Fruit fly (Drosophila melanogaster) whole organism, embryonic: ENCODE measurements around the gene Sptz.

Source experiments
- CG10274 ChIP-seq: fragments of 200-800 bp; sonication (Bioruptor generic); optimal IDR thresholded peaks from 3 replicates; lab custom pipeline; 2017; ENCODE audit warnings: missing biosample characterization, mild to moderate bottlenecking, missing genetic modification characterization
- CG10543 ChIP-seq: fragments of 200-800 bp; sonication (Bioruptor generic); optimal IDR thresholded peaks from 3 replicates; lab custom pipeline; 2017; ENCODE audit warnings: missing biosample characterization, mild to moderate bottlenecking, missing genetic modification characterization, moderate library complexity
- CG10979 ChIP-seq: fragments of 200-800 bp; sonication (Bioruptor generic); optimal IDR thresholded peaks from 2 replicates; lab custom pipeline; 2018; ENCODE audit warnings: missing biosample characterization, mild to moderate bottlenecking, missing genetic modification characterization, moderate library complexity
- CG11504 ChIP-seq: fragments of 200-800 bp; sonication (Bioruptor generic); optimal IDR thresholded peaks from 3 replicates; lab custom pipeline; 2019; ENCODE audit warnings: missing biosample characterization, mild to moderate bottlenecking, missing genetic modification characterization, moderate library complexity
- CG12219 ChIP-seq: fragments of 200-800 bp; sonication (Bioruptor generic); optimal IDR thresholded peaks from 3 replicates; lab custom pipeline; 2018; ENCODE audit warnings: missing biosample characterization, mild to moderate bottlenecking, missing genetic modification characterization
- CG13624 ChIP-seq: fragments of 200-800 bp; sonication (Bioruptor generic); optimal IDR thresholded peaks from 2 replicates; lab custom pipeline; 2016; ENCODE audit warnings: missing biosample characterization, missing genetic modification characterization
- CG1832 ChIP-seq: fragments of 200-800 bp; sonication (Bioruptor generic); optimal IDR thresholded peaks from 2 replicates; lab custom pipeline; 2017; ENCODE audit warnings: missing biosample characterization, mild to moderate bottlenecking, missing genetic modification characterization, inconsistent platforms
- CG2202 ChIP-seq: fragments of 200-800 bp; sonication (Bioruptor generic); optimal IDR thresholded peaks from 2 replicates; lab custom pipeline; 2018; ENCODE audit warnings: missing biosample characterization, mild to moderate bottlenecking, missing genetic modification characterization
- CG2889 ChIP-seq: fragments of 200-800 bp; sonication (Bioruptor generic); IDR thresholded peaks from 3 replicates; pipeline ENCODE4 v1.3.6; 2022; ENCODE audit warnings: missing biosample characterization, missing genetic modification characterization
- CG31224 ChIP-seq: fragments of 200-800 bp; sonication (Bioruptor generic); IDR thresholded peaks from 2 replicates; pipeline ENCODE4 v1.3.6; 2022; ENCODE audit warnings: missing biosample characterization, missing genetic modification characterization
- CG31365 ChIP-seq: fragments of 200-800 bp; sonication (Bioruptor generic); optimal IDR thresholded peaks from 2 replicates; lab custom pipeline; 2018; ENCODE audit warnings: missing biosample characterization, mild to moderate bottlenecking, missing genetic modification characterization
- CG34224 ChIP-seq: fragments of 200-800 bp; sonication (Bioruptor generic); IDR thresholded peaks from 3 replicates; pipeline ENCODE4 v1.3.6; 2022; ENCODE audit warnings: missing biosample characterization, missing genetic modification characterization; ENCODE audit not compliant: partially characterized antibody
- CG6254 ChIP-seq: fragments of 200-800 bp; sonication (Bioruptor generic); optimal IDR thresholded peaks from 3 replicates; lab custom pipeline; 2017; ENCODE audit warnings: mild to moderate bottlenecking, missing biosample characterization, missing genetic modification reagents, missing genetic modification characterization
- CG7839 ChIP-seq: fragments of 200-800 bp; sonication (Bioruptor generic); optimal IDR thresholded peaks from 3 replicates; lab custom pipeline; 2018; ENCODE audit warnings: missing biosample characterization, mild to moderate bottlenecking, missing genetic modification characterization, moderate library complexity
- CG7928 ChIP-seq: fragments of 200-800 bp; sonication (Bioruptor generic); optimal IDR thresholded peaks from 2 replicates; lab custom pipeline; 2017; ENCODE audit warnings: missing biosample characterization, mild to moderate bottlenecking, missing genetic modification characterization
- CkIIα-i1 ChIP-seq: fragments of 200-800 bp; sonication (Bioruptor generic); IDR thresholded peaks from 2 replicates; pipeline ENCODE4 v1.3.6; 2022; ENCODE audit warnings: missing biosample characterization, missing genetic modification characterization
- D19B ChIP-seq: fragments of 200-800 bp; sonication (Bioruptor generic); optimal IDR thresholded peaks from 2 replicates; lab custom pipeline; 2017; ENCODE audit warnings: missing biosample characterization, mild to moderate bottlenecking, missing genetic modification characterization
- Deaf1 ChIP-seq: fragments of 200-800 bp; optimal IDR thresholded peaks from 3 replicates; lab custom pipeline; 2019; ENCODE audit warnings: missing biosample characterization, mild to moderate bottlenecking, missing genetic modification characterization, moderate library complexity
- GATAe ChIP-seq: fragments of 200-800 bp; sonication (Bioruptor generic); conservative IDR thresholded peaks from 2 replicates; pipeline ENCODE4 v1.3.6; 2022; ENCODE audit warnings: missing biosample characterization, missing genetic modification characterization
- Mes4 ChIP-seq: fragments of 200-800 bp; sonication (Bioruptor generic); optimal IDR thresholded peaks from 2 replicates; lab custom pipeline; 2016; ENCODE audit warnings: missing biosample characterization, missing genetic modification characterization
- Myb ChIP-seq: fragments of 200-800 bp; sonication (Bioruptor generic); optimal IDR thresholded peaks from 2 replicates; lab custom pipeline; 2016; ENCODE audit warnings: missing biosample characterization, missing genetic modification characterization
- Neu2 ChIP-seq: fragments of 200-800 bp; sonication (Bioruptor generic); optimal IDR thresholded peaks from 3 replicates; lab custom pipeline; 2016; ENCODE audit warnings: missing biosample characterization, missing genetic modification characterization, borderline replicate concordance
- Ptx1 ChIP-seq: fragments of 200-800 bp; sonication (Bioruptor generic); IDR thresholded peaks from 2 replicates; pipeline ENCODE4 v1.3.6; 2022; ENCODE audit warnings: missing biosample characterization, missing genetic modification characterization
- Scr ChIP-seq: fragments of 200-800 bp; sonication (Bioruptor generic); IDR thresholded peaks from 2 replicates; pipeline ENCODE4 v1.3.6; 2022; ENCODE audit warnings: missing biosample characterization, missing genetic modification characterization; ENCODE audit not compliant: partially characterized antibody
- ase ChIP-seq: fragments of 200-800 bp; sonication (Bioruptor generic); IDR thresholded peaks from 3 replicates; pipeline ENCODE4 v1.3.6; 2022; ENCODE audit warnings: missing biosample characterization, missing genetic modification characterization
- chinmo ChIP-seq: fragments of 200-800 bp; sonication (Bioruptor generic); IDR thresholded peaks from 4 replicates; pipeline ENCODE4 v1.3.6; 2022; ENCODE audit warnings: missing biosample characterization, missing genetic modification characterization; ENCODE audit not compliant: partially characterized antibody
- dimm ChIP-seq: fragments of 200-800 bp; sonication (Bioruptor generic); IDR thresholded peaks from 2 replicates; pipeline ENCODE4 v1.3.6; 2022; ENCODE audit warnings: missing biosample characterization, missing genetic modification characterization
- disco-r ChIP-seq: fragments of 200-800 bp; sonication (Bioruptor generic); optimal IDR thresholded peaks from 2 replicates; lab custom pipeline; 2016; ENCODE audit warnings: missing biosample characterization, missing genetic modification characterization
- ems ChIP-seq: fragments of 200-800 bp; sonication (Bioruptor generic); optimal IDR thresholded peaks from 3 replicates; lab custom pipeline; 2016; ENCODE audit warnings: missing biosample characterization, missing genetic modification characterization
- grn ChIP-seq: fragments of 200-800 bp; sonication (Bioruptor generic); optimal IDR thresholded peaks from 3 replicates; lab custom pipeline; 2017; ENCODE audit warnings: missing biosample characterization, missing genetic modification characterization
- gsb-n ChIP-seq: fragments of 200-800 bp; sonication (Bioruptor generic); optimal IDR thresholded peaks from 3 replicates; lab custom pipeline; 2018; ENCODE audit warnings: missing biosample characterization, mild to moderate bottlenecking, missing genetic modification characterization
- inv ChIP-seq: fragments of 200-800 bp; sonication (Bioruptor generic); IDR thresholded peaks from 2 replicates; pipeline ENCODE4 v1.3.6; 2022; ENCODE audit warnings: missing biosample characterization, missing genetic modification characterization; ENCODE audit not compliant: partially characterized antibody
- knrl ChIP-seq: fragments of 200-800 bp; sonication (Bioruptor generic); IDR thresholded peaks from 3 replicates; pipeline ENCODE4 v1.3.6; 2022; ENCODE audit warnings: missing biosample characterization, missing genetic modification characterization; ENCODE audit not compliant: partially characterized antibody
- lilli ChIP-seq: fragments of 200-800 bp; sonication (Bioruptor generic); optimal IDR thresholded peaks from 3 replicates; lab custom pipeline; 2016; ENCODE audit warnings: missing biosample characterization, missing genetic modification characterization
- nom ChIP-seq: fragments of 200-800 bp; sonication (Bioruptor generic); optimal IDR thresholded peaks from 2 replicates; lab custom pipeline; 2017; ENCODE audit warnings: missing biosample characterization, missing genetic modification characterization, mild to moderate bottlenecking, moderate library complexity, missing genetic modification reagents
- pb ChIP-seq: fragments of 200-800 bp; sonication (Bioruptor generic); optimal IDR thresholded peaks from 3 replicates; lab custom pipeline; 2016; ENCODE audit warnings: missing biosample characterization, missing genetic modification characterization
- scrt ChIP-seq: fragments of 200-800 bp; sonication (Bioruptor generic); optimal IDR thresholded peaks from 2 replicates; lab custom pipeline; 2018; ENCODE audit warnings: missing biosample characterization, mild to moderate bottlenecking, missing genetic modification characterization, moderate library complexity
- sd ChIP-seq: fragments of 200-800 bp; sonication (Bioruptor generic); optimal IDR thresholded peaks from 3 replicates; lab custom pipeline; 2018; ENCODE audit warnings: missing biosample characterization, mild to moderate bottlenecking, missing genetic modification characterization, moderate library complexity
- sens ChIP-seq: fragments of 200-800 bp; sonication (Bioruptor generic); peaks from one replicate; lab custom pipeline; 2016; ENCODE audit warnings: missing biosample characterization, missing genetic modification characterization
- shn ChIP-seq: fragments of 200-800 bp; sonication (Bioruptor generic); optimal IDR thresholded peaks from 3 replicates; lab custom pipeline; 2016; ENCODE audit warnings: missing biosample characterization, missing genetic modification characterization
- tgo ChIP-seq: fragments of 200-800 bp; sonication (Bioruptor generic); IDR thresholded peaks from 3 replicates; pipeline ENCODE4 v1.3.6; 2022; ENCODE audit warnings: missing biosample characterization, missing genetic modification characterization
- ttk ChIP-seq: fragments of 200-800 bp; sonication (Bioruptor generic); IDR thresholded peaks from 2 replicates; pipeline ENCODE4 v2.1.2; 2022; ENCODE audit warnings: missing biosample characterization, missing genetic modification characterization
- wor ChIP-seq: fragments of 200-800 bp; sonication (Bioruptor generic); IDR thresholded peaks from 2 replicates; pipeline ENCODE4 v1.3.6; 2022; ENCODE audit warnings: missing biosample characterization, missing genetic modification characterization

The Sptz gene

dm6 chr3R:11454210-11454904, 32.5 kb downstream of the Sptz start (continued):
- TF ChIP-seq ase (GFP tag; lab: Robert Waterston, UW) (0 out of 3 replicates have a peak, but pooled peaks have one; percentile 46), lilli (GFP tag; lab: Kevin White, UChicago) (peak; percentile 70), CG13624 (GFP tag; lab: Kevin White, UChicago) (peak; percentile 59), wor (no peak), gsb-n (no peak), scrt (GFP tag; lab: Kevin White, UChicago) (peak; percentile 28), CG1832 (GFP tag; lab: Kevin White, UChicago) (no peak)
- TF ChIP-seq, all 482 proteins: peak for 209

DNA sequence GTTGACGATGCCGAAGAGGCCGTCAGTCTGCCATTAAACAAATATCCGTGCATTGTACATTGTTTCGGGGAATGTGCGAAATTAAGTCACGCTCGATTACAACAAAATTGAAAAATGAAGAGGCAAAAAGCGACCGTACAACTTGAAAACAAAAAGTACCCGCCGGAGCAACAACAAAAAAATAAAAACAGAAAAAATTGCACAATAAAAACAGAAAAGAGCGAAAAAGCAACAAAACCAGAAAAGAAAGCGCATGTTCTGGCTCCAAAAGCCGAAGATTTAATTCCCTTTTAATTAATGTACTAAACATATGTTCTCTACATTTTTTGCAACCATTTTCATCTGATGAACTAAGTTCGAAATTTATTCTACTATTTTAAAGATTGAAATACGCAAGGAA, 34.6 kb downstream of the Sptz start:
- TF ChIP-seq Scr (GFP tag; lab: Robert Waterston, UW) (no peak), nom (GFP tag; lab: Kevin White, UChicago) (peak; percentile 9), ems (GFP tag; lab: Kevin White, UChicago) (no peak)

- no peak for TF ChIP-seq CG12219 (GFP tag; lab: Kevin White, UChicago)
- TF ChIP-seq Ptx1 (GFP tag; lab: Robert Waterston, UW), result peak; percentile 14; the same call in 1 of the 2 replicates
- TF ChIP-seq CG6254 (GFP tag; lab: Kevin White, UChicago), result peak; percentile 20
- TF ChIP-seq CG11504, result peak; percentile 63
- TF ChIP-seq GATAe (GFP tag; lab: Robert Waterston, UW), result peak; percentile 52; the same call in 1 of the 2 replicates
- TF ChIP-seq CG2889 (GFP tag; lab: Robert Waterston, UW), result no peak
- TF ChIP-seq grn, result no peak
- TF ChIP-seq sens (GFP tag; lab: Kevin White, UChicago), result peak; percentile 47
- no peak for TF ChIP-seq Neu2 (GFP tag; lab: Kevin White, UChicago)
- TF ChIP-seq CG31224 (GFP tag; lab: Robert Waterston, UW), result peak; percentile 94
- no peak for TF ChIP-seq inv (GFP tag; lab: Robert Waterston, UW)
- peak; percentile 61; the same call in 2 of the 4 replicates for TF ChIP-seq chinmo (GFP tag; lab: Robert Waterston, UW)
- peak; percentile 80 for TF ChIP-seq sd
- TF ChIP-seq, all 482 proteins: peak for 8
Observed at dm6 chr3R:11457286-11457685, 35.4 kb downstream of the Sptz start.

DNA sequence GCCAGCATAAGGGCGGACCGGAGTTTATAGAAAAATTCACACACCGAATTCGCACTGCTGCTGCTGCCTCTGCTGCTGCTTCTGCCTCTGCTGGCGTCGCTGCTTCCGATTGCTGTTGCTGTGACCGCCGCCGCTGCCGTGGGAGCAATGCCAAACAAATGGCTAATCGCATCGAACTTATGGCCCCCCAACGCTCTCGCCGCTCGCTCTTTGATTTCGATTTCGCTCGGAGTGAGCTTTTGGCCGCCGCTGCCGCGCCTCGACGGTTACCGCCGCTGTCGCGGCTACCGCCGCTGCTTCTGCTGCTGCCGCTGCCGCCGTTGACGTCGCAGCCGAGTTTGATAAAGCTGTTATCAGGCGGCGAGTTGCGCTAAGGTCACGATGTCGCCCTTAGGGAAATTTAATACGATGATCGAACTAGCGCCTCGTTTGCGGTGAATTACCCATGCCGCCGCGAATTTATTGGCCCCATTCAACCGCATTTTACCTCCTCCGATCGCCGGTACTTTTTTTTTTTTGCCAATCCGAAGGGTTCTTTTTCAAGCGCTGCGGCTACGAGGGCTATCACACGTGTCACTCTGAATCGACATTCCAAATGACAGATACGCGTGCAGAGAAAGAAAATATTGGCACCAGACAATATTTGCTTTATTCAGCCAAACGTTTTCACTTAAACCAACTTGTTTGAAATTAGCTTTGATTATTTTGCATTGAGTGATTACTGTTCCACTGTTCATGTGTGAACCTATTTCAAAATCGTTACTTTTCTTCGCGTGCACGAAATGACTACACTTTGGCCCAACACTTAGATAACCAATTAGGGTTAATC, 36.3 kb downstream of the Sptz start:
- TF ChIP-seq Deaf1 (tag; lab: Kevin White, UChicago), result peak; percentile 25
- peak; percentile 51 for TF ChIP-seq shn (GFP tag; lab: Kevin White, UChicago)
- TF ChIP-seq Myb, result peak; percentile 46
- 0 out of 2 replicates have a peak, but pooled peaks have one; percentile 40 for TF ChIP-seq dimm
- peak; percentile 26 for TF ChIP-seq Mes4 (GFP tag; lab: Kevin White, UChicago)
- TF ChIP-seq disco-r, result peak; percentile 0
- TF ChIP-seq CG7928 (GFP tag; lab: Kevin White, UChicago), result peak; percentile 29
- no peak for TF ChIP-seq CkIIα-i1
- TF ChIP-seq knrl (GFP tag; lab: Robert Waterston, UW), result no peak
- peak; percentile 64; the same call in 1 of the 2 replicates for TF ChIP-seq ttk (GFP tag; lab: Robert Waterston, UW)
- peak; percentile 16 for TF ChIP-seq CG10274 (GFP tag; lab: Kevin White, UChicago)
- no peak for TF ChIP-seq CG10543 (GFP tag; lab: Kevin White, UChicago)
- peak; percentile 76 for TF ChIP-seq CG7839
- TF ChIP-seq CG34224, result no peak
- peak; percentile 44 for TF ChIP-seq pb (GFP tag; lab: Kevin White, UChicago)
- TF ChIP-seq D19B, result peak; percentile 46
- no peak for TF ChIP-seq CG2202 (tag; lab: Kevin White, UChicago)
- peak; percentile 5 for TF ChIP-seq CG31365 (tag; lab: Kevin White, UChicago)
- TF ChIP-seq CG10979 (tag; lab: Kevin White, UChicago), result peak; percentile 46
- peak; percentile 85 for TF ChIP-seq tgo (GFP tag; lab: Robert Waterston, UW)
